Fruit fly (Drosophila melanogaster): ENCODE results near the gene CG12729.

- TF ChIP-seq psq (optimal IDR thresholded peaks at IDR 0.05), result no peak
- TF ChIP-seq usp (GFP tag; optimal IDR thresholded peaks at IDR 0.05), result no peak
- no peak for TF ChIP-seq pan (optimal IDR thresholded peaks at IDR 0.05)
- no peak for TF ChIP-seq Dll (optimal IDR thresholded peaks at IDR 0.05)
- no peak for TF ChIP-seq CG8478 (optimal IDR thresholded peaks at IDR 0.05)
- no peak for TF ChIP-seq EcR (GFP tag; optimal IDR thresholded peaks at IDR 0.05)
Measured at dm6 chrX:5893165-5893564, 48.1 kb downstream of the CG12729 start.
